Worm (Caenorhabditis elegans): ENCODE measurements around the gene rpl-39.

The rpl-39 gene

DNA sequence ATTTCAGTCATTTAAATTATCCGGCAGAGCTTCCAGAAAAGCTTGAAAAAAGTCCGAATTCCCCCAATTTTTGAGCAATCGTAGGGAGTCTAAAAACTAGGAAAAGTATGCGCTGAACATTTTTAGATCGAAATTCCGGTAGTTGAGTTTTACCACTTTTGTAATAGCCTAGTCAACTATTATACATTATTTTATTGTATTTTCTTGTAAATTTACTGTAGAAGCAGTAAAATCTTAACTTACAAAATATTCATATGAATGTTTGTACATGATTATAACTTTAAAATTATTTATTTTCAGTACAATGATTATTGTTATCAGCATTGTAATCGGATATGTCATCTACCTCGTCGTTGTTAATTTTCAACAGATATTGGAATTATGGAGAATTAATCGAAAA, 5.6 kb upstream of the rpl-39 start, which contains the start of gene cyp-32A1:
Gene cyp-32A1, plus strand, starts transcription at position 301 of the 400 bp plus-strand sequence.
- TF ChIP-seq tbx-2 (tag; optimal IDR thresholded peaks at IDR 0.05): no peak
- TF ChIP-seq ama-1 (optimal IDR thresholded peaks at IDR 0.05): no peak
- no peak for TF ChIP-seq jun-1 (tag; optimal IDR thresholded peaks at IDR 0.05)
- TF ChIP-seq ceh-28 (tag; optimal IDR thresholded peaks at IDR 0.05): no peak
- no peak for TF ChIP-seq ZK546.5 (tag; optimal IDR thresholded peaks at IDR 0.05)
- TF ChIP-seq R02D3.7 (tag; optimal IDR thresholded peaks at IDR 0.05): no peak
- TF ChIP-seq mml-1 (tag; optimal IDR thresholded peaks at IDR 0.05): no peak
- no peak for TF ChIP-seq sea-2 (GFP tag; optimal IDR thresholded peaks at IDR 0.05)
- TF ChIP-seq nhr-28 (tag; optimal IDR thresholded peaks at IDR 0.05): no peak
- TF ChIP-seq nhr-76 (tag; optimal IDR thresholded peaks at IDR 0.05): no peak
- no peak for TF ChIP-seq ceh-16 (tag; optimal IDR thresholded peaks at IDR 0.05)
- no peak for TF ChIP-seq fos-1 (tag; optimal IDR thresholded peaks at IDR 0.05)
- no peak for TF ChIP-seq nhr-11 (tag; optimal IDR thresholded peaks at IDR 0.05)

DNA sequence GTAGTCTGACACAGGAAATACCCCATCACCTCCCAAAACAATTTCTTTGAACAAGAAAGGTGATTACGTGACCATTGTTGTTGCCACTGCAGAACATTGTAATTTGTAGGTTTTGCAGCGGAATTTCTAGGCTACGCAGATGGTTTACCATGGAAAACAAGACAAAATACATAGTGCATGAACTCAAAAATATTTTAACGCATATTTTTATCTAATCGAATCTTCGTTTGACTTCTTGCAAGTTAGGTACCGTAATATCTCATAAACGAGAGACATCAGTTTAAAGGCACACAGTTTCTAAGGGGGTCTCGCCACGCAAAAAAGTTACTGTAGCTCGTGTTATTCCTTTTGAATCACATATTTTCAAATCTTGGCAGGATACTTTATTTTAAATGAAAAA, 3.1 kb upstream of the rpl-39 start:
- no peak for TF ChIP-seq ztf-4 (tag; optimal IDR thresholded peaks at IDR 0.05)
- no peak for TF ChIP-seq nhr-11 (tag; optimal IDR thresholded peaks at IDR 0.05)
- TF ChIP-seq jun-1 (tag; optimal IDR thresholded peaks at IDR 0.05): no peak
- no peak for TF ChIP-seq egl-27 (tag; optimal IDR thresholded peaks at IDR 0.05)
- no peak for TF ChIP-seq nhr-28 (tag; optimal IDR thresholded peaks at IDR 0.05)
- no peak for TF ChIP-seq unc-62 (GFP tag; optimal IDR thresholded peaks at IDR 0.05)
- no peak for TF ChIP-seq nhr-77 (tag; optimal IDR thresholded peaks at IDR 0.05)
- no peak for TF ChIP-seq fkh-2 (tag; optimal IDR thresholded peaks at IDR 0.05)
- no peak for TF ChIP-seq nhr-237 (tag; optimal IDR thresholded peaks at IDR 0.05)
- no peak for TF ChIP-seq ceh-16 (tag; optimal IDR thresholded peaks at IDR 0.05)

- no peak for TF ChIP-seq unc-39 (tag; optimal IDR thresholded peaks at IDR 0.05)
Measured at ce11 chrV:7777098-7777497, 1.2 kb upstream of the rpl-39 start, which contains the start of gene C26F1.3. Gene C26F1.3, plus strand, starts transcription at chrV:7777300.

DNA sequence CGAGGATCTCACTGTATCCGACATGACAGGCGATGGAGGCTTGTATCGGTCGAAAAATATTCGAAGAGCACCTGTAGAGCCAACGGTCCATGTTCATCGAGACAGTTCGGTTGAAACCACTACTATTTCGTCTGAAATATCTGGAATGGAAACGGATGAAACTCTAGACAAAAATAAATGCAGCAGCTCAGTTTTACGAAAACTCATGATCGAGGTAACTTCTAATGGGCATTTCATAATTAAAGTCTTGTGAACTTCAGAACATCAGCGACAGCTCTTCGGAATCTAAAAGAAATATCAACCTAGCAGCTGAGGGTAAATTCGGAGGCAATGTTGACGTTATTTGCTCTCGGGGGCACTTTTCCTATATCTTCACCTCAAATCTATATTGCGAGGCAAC, 653 bp downstream of the rpl-39 start:
- TF ChIP-seq egl-5 (tag; optimal IDR thresholded peaks at IDR 0.05) (no peak), nhr-43 (tag; optimal IDR thresholded peaks at IDR 0.05; ENCODE audit: poor library complexity, severe bottlenecking) (peak; percentile 47), lin-39 (tag; optimal IDR thresholded peaks at IDR 0.05) (no peak), ama-1 (optimal IDR thresholded peaks at IDR 0.05) (peak; percentile 32), nhr-28 (tag; optimal IDR thresholded peaks at IDR 0.05) (no peak)

- TF ChIP-seq ZK546.5 (tag; optimal IDR thresholded peaks at IDR 0.05) (no peak), egl-27 (tag; optimal IDR thresholded peaks at IDR 0.05) (no peak), lin-15B (tag; optimal IDR thresholded peaks at IDR 0.05) (no peak), R02D3.7 (tag; optimal IDR thresholded peaks at IDR 0.05) (no peak), nhr-43 (tag; optimal IDR thresholded peaks at IDR 0.05; ENCODE audit: poor library complexity, severe bottlenecking) (peak; percentile 61)
Measured at ce11 chrV:7774143-7774595, 1.7 kb downstream of the rpl-39 start, which contains the start of gene grl-10. Gene grl-10, plus strand, starts transcription at chrV:7774545.

DNA sequence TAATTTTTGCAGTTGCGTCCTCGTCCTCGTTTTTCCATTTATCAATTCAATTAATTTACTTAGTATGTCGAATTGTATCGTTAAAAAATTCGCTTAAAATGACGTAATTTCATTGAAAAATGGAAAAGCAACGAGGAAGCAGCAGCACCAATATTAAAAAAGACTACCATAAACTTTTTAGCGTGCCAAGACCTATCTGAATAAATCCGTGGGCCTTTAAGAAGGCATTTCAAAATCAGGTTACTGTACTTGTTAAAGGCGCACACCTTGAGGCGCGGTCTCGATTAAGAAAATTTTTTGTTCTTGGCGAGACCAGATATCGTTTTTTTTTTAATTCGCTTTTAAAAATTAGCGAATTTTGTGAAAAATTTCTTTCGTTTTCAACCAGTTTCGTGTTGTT, 2.2 kb downstream of the rpl-39 start:
- TF ChIP-seq elt-1 (tag; optimal IDR thresholded peaks at IDR 0.05) (no peak), pqm-1 (tag; optimal IDR thresholded peaks at IDR 0.05) (no peak), ceh-28 (tag; optimal IDR thresholded peaks at IDR 0.05) (no peak), ZK546.5 (tag; optimal IDR thresholded peaks at IDR 0.05) (no peak), fkh-10 (GFP tag; optimal IDR thresholded peaks at IDR 0.05) (no peak), nhr-237 (tag; optimal IDR thresholded peaks at IDR 0.05) (no peak), egl-27 (tag; optimal IDR thresholded peaks at IDR 0.05) (no peak), fos-1 (tag; optimal IDR thresholded peaks at IDR 0.05) (no peak), mdl-1 (tag; optimal IDR thresholded peaks at IDR 0.05) (no peak), mml-1 (tag; optimal IDR thresholded peaks at IDR 0.05) (no peak), snpc-4 (tag; optimal IDR thresholded peaks at IDR 0.05) (no peak), ceh-82 (tag; optimal IDR thresholded peaks at IDR 0.05) (no peak), nhr-67 (tag; optimal IDR thresholded peaks at IDR 0.05) (no peak), nhr-12 (tag; optimal IDR thresholded peaks at IDR 0.05) (no peak), ztf-11 (tag; optimal IDR thresholded peaks at IDR 0.05) (no peak), lin-15B (tag; optimal IDR thresholded peaks at IDR 0.05) (no peak), nhr-11 (tag; optimal IDR thresholded peaks at IDR 0.05) (no peak)
